Worm (Caenorhabditis elegans) whole organism, early embryonic: ENCODE data around the gene nhr-154.

Experiments used
- B0310.2 ChIP-seq: sonication (generic microtip); optimal IDR thresholded peaks from 2 replicates; lab custom pipeline; 2016; ENCODE audit warnings: mild to moderate bottlenecking, missing genetic modification characterization, missing compliant biosample characterization
- F13C5.2 ChIP-seq: sonication (generic microtip); optimal IDR thresholded peaks from 2 replicates; lab custom pipeline; 2017; ENCODE audit warnings: mild to moderate bottlenecking, missing genetic modification characterization, inconsistent platforms, missing compliant biosample characterization
- aly-1 ChIP-seq: sonication (generic microtip); optimal IDR thresholded peaks from 2 replicates; lab custom pipeline; 2016; ENCODE audit warnings: missing genetic modification characterization, missing compliant biosample characterization
- ama-1 ChIP-seq: fragments of 150-350 bp; optimal IDR thresholded peaks from 2 replicates; lab custom pipeline; 2014
- ceh-13 ChIP-seq: fragments of 200-800 bp; sonication (Bioruptor generic); optimal IDR thresholded peaks from 2 replicates; lab custom pipeline; 2018; ENCODE audit warnings: mild to moderate bottlenecking, missing genetic modification characterization, missing compliant biosample characterization
- ceh-36 ChIP-seq: sonication (generic microtip); optimal IDR thresholded peaks from 2 replicates; lab custom pipeline; 2016; ENCODE audit warnings: missing genetic modification characterization, inconsistent platforms, missing compliant biosample characterization
- ets-7 ChIP-seq: sonication (generic microtip); optimal IDR thresholded peaks from 2 replicates; lab custom pipeline; 2016; ENCODE audit warnings: missing genotype, missing genetic modification characterization, missing compliant biosample characterization
- flt-1 ChIP-seq: fragments of 200-800 bp; sonication (Bioruptor generic); IDR thresholded peaks from 2 replicates; pipeline ENCODE4 v1.3.6; 2022; ENCODE audit warnings: missing genetic modification characterization, missing compliant biosample characterization
- hmbx-1 ChIP-seq: sonication (generic microtip); optimal IDR thresholded peaks from 2 replicates; lab custom pipeline; 2016; ENCODE audit warnings: mild to moderate bottlenecking, missing genetic modification characterization, missing compliant biosample characterization
- hmg-4 ChIP-seq: fragments of 200-800 bp; sonication (Bioruptor generic); optimal IDR thresholded peaks from 2 replicates; lab custom pipeline; 2018; ENCODE audit warnings: mild to moderate bottlenecking, missing genetic modification characterization, missing compliant biosample characterization
- hnd-1 ChIP-seq: sonication (generic microtip); optimal IDR thresholded peaks from 2 replicates; lab custom pipeline; 2016; ENCODE audit warnings: missing genetic modification characterization, missing compliant biosample characterization
- pes-1 ChIP-seq: fragments of 200-800 bp; sonication (Bioruptor generic); IDR thresholded peaks from 2 replicates; pipeline ENCODE4 v1.3.6; 2022; ENCODE audit warnings: missing genetic modification reagents, missing genetic modification characterization, missing compliant biosample characterization
- scrt-1 ChIP-seq: fragments of 200-800 bp; sonication (Bioruptor generic); IDR thresholded peaks from 2 replicates; pipeline ENCODE4 v1.3.6; 2022; ENCODE audit warnings: missing genetic modification characterization, missing compliant biosample characterization
- sea-1 ChIP-seq: fragments of 200-800 bp; sonication (Bioruptor generic); conservative IDR thresholded peaks from 2 replicates; pipeline ENCODE4 v1.3.6; 2022; ENCODE audit warnings: missing genetic modification characterization, missing compliant biosample characterization
- tbx-11 ChIP-seq: fragments of 200-800 bp; sonication (Bioruptor generic); IDR thresholded peaks from 2 replicates; pipeline ENCODE4 v1.3.6; 2022; ENCODE audit warnings: missing genetic modification characterization, missing compliant biosample characterization
- tbx-37 ChIP-seq: fragments of 200-800 bp; sonication (Bioruptor generic); conservative IDR thresholded peaks from 2 replicates; pipeline ENCODE4 v1.3.6; 2022; ENCODE audit warnings: missing genetic modification reagents, missing genetic modification characterization, missing compliant biosample characterization
- tra-4 ChIP-seq: sonication (generic microtip); optimal IDR thresholded peaks from 2 replicates; lab custom pipeline; 2017; ENCODE audit warnings: missing genetic modification characterization, missing compliant biosample characterization

Gene nhr-154

ce11 chrV:12106841-12107240 is 5.7 kb downstream of the nhr-154 start, which contains the start of gene nhr-136:
Gene nhr-136, plus strand, starts transcription at chrV:12107141.
- no peak for TF ChIP-seq tbx-37
- TF ChIP-seq ama-1 (lab: Kevin White, UChicago) = no peak
- no peak for TF ChIP-seq B0310.2 (tag; lab: Kevin White, UChicago)
- no peak for TF ChIP-seq F13C5.2
- TF ChIP-seq ceh-13 (GFP tag; lab: Kevin White, UChicago) = no peak
- TF ChIP-seq hnd-1 (tag; lab: Kevin White, UChicago) = no peak
- no peak for TF ChIP-seq sea-1 (GFP tag; lab: Robert Waterston, UW)
- no peak for TF ChIP-seq hmg-4 (GFP tag; lab: Kevin White, UChicago)
- no peak for TF ChIP-seq aly-1
- no peak for TF ChIP-seq flt-1 (GFP tag; lab: Robert Waterston, UW)
- no peak for TF ChIP-seq ceh-36 (tag; lab: Kevin White, UChicago)
- TF ChIP-seq scrt-1 (GFP tag; lab: Robert Waterston, UW) = no peak
- no peak for TF ChIP-seq hmbx-1 (tag; lab: Kevin White, UChicago)
- TF ChIP-seq tra-4 (tag; lab: Kevin White, UChicago) = no peak
- TF ChIP-seq ets-7 = no peak
- TF ChIP-seq pes-1 (GFP tag; lab: Robert Waterston, UW) = no peak
- no peak for TF ChIP-seq tbx-11 (GFP tag; lab: Robert Waterston, UW)

ce11 chrV:12111452-12111851 is 10.4 kb downstream of the nhr-154 start, which contains the start of gene lhpp-1:
Gene lhpp-1, minus strand, starts transcription at chrV:12111805.
- no peak for TF ChIP-seq ets-7
- no peak for TF ChIP-seq sea-1 (GFP tag; lab: Robert Waterston, UW)
- TF ChIP-seq pes-1 (GFP tag; lab: Robert Waterston, UW) = no peak
- no peak for TF ChIP-seq ceh-13 (GFP tag; lab: Kevin White, UChicago)
- TF ChIP-seq scrt-1 (GFP tag; lab: Robert Waterston, UW) = no peak
- no peak for TF ChIP-seq F13C5.2
- no peak for TF ChIP-seq hnd-1 (tag; lab: Kevin White, UChicago)
- no peak for TF ChIP-seq ama-1 (lab: Kevin White, UChicago)
- no peak for TF ChIP-seq tra-4 (tag; lab: Kevin White, UChicago)
- TF ChIP-seq B0310.2 (tag; lab: Kevin White, UChicago) = no peak
- TF ChIP-seq ceh-36 (tag; lab: Kevin White, UChicago) = no peak

DNA sequence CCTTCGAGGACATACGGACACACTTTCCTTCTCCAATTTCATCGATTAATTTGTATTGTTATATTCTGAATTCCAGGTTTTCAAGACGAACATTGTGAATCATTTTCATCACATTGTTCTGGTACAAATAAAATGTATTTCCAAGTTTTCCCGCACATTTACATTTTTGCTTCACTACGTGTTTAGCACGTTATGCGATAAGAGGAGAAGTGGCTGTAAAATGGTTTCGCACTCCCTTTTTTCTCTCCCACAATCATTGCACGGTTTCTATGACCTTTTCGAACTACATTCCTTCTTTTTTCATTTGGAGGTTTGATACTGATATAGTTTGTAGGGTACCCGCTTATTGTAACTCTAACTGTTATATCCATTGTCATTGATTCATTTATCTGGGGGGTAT is 12.6 kb downstream of the nhr-154 start:
- TF ChIP-seq B0310.2 (tag; lab: Kevin White, UChicago) = no peak
- no peak for TF ChIP-seq flt-1 (GFP tag; lab: Robert Waterston, UW)
- TF ChIP-seq hnd-1 (tag; lab: Kevin White, UChicago) = no peak

ce11 chrV:12114693-12115092 is 13.6 kb downstream of the nhr-154 start, which contains the start of gene spin-1:
Gene spin-1, plus strand, starts transcription at chrV:12114993.
- no peak for TF ChIP-seq sea-1 (GFP tag; lab: Robert Waterston, UW)
- no peak for TF ChIP-seq ama-1 (lab: Kevin White, UChicago)
- TF ChIP-seq tbx-11 (GFP tag; lab: Robert Waterston, UW) = no peak
- TF ChIP-seq hmbx-1 (tag; lab: Kevin White, UChicago) = no peak
- no peak for TF ChIP-seq pes-1 (GFP tag; lab: Robert Waterston, UW)
- no peak for TF ChIP-seq scrt-1 (GFP tag; lab: Robert Waterston, UW)
- TF ChIP-seq ceh-13 (GFP tag; lab: Kevin White, UChicago) = no peak
- no peak for TF ChIP-seq B0310.2 (tag; lab: Kevin White, UChicago)
- no peak for TF ChIP-seq flt-1 (GFP tag; lab: Robert Waterston, UW)
- TF ChIP-seq aly-1 = no peak
- TF ChIP-seq ceh-36 (tag; lab: Kevin White, UChicago) = no peak
- TF ChIP-seq hmg-4 (GFP tag; lab: Kevin White, UChicago) = no peak
- TF ChIP-seq ets-7 = no peak
- no peak for TF ChIP-seq F13C5.2
- TF ChIP-seq tbx-37 = no peak
- no peak for TF ChIP-seq tra-4 (tag; lab: Kevin White, UChicago)

- TF ChIP-seq hmbx-1 (tag; lab: Kevin White, UChicago) (no peak), hmg-4 (GFP tag; lab: Kevin White, UChicago) (no peak), pes-1 (GFP tag; lab: Robert Waterston, UW) (no peak), F13C5.2 (no peak), aly-1 (no peak), hnd-1 (tag; lab: Kevin White, UChicago) (no peak), ets-7 (no peak), tbx-11 (GFP tag; lab: Robert Waterston, UW) (no peak), scrt-1 (GFP tag; lab: Robert Waterston, UW) (no peak), sea-1 (GFP tag; lab: Robert Waterston, UW) (no peak), tbx-37 (no peak), ceh-13 (GFP tag; lab: Kevin White, UChicago) (no peak)
Observed at ce11 chrV:12115150-12115549, 14.1 kb downstream of the nhr-154 start.

DNA sequence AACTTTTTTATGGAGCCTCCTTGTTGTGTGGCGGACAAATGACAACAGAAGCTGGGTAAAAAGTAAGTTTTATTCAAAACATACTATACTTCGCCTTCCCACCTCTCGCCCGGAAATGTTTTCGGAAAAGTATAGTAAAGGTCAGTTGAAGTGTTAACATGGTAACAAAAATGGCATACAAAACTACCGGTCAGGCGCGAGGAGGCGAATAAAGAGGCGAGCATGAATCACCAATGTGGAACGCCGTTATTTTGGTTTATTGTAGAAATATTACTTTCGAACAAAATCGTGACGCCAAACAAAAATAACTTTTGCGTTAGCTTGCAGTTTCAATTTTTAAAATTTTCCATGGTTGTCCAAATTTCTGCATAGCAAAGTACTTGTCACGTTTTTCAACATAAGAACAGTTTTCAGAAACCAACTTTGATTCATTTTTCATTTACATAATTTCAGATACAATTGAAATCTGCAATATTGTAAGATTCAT is 16.5 kb downstream of the nhr-154 start, which contains the start of gene C13C4.8:
Gene C13C4.8, plus strand, starts transcription at position 437 of the 487 bp plus-strand sequence.
- TF ChIP-seq tbx-37 (no peak), hmg-4 (GFP tag; lab: Kevin White, UChicago) (no peak), sea-1 (GFP tag; lab: Robert Waterston, UW) (no peak), pes-1 (GFP tag; lab: Robert Waterston, UW) (no peak)

- no peak for TF ChIP-seq tra-4 (tag; lab: Kevin White, UChicago)
- TF ChIP-seq flt-1 (GFP tag; lab: Robert Waterston, UW) = no peak
- no peak for TF ChIP-seq hmbx-1 (tag; lab: Kevin White, UChicago)
- TF ChIP-seq hnd-1 (tag; lab: Kevin White, UChicago) = no peak
- TF ChIP-seq aly-1 = no peak
- TF ChIP-seq ceh-36 (tag; lab: Kevin White, UChicago) = no peak
- TF ChIP-seq B0310.2 (tag; lab: Kevin White, UChicago) = no peak
- TF ChIP-seq pes-1 (GFP tag; lab: Robert Waterston, UW) = no peak
- no peak for TF ChIP-seq tbx-37
- TF ChIP-seq scrt-1 (GFP tag; lab: Robert Waterston, UW) = no peak
Observed at ce11 chrV:12120381-12120780, 19.3 kb downstream of the nhr-154 start, which contains the start of gene C13C4.7. Gene C13C4.7, minus strand, starts transcription at chrV:12120481.
